Worm (Caenorhabditis elegans) whole organism, L4 larva: Measurements from ENCODE around the gene F46E10.2.

Experiments used
- F44E2.7 ChIP-seq: fragments of 200-800 bp; sonication (Bioruptor generic); IDR thresholded peaks from 2 replicates; pipeline ENCODE4 v2.1.2; 2022; ENCODE audit warnings: missing genetic modification characterization, missing compliant biosample characterization
- Y5F2A.4 ChIP-seq: fragments of 200-800 bp; sonication (Bioruptor generic); optimal IDR thresholded peaks from 2 replicates; lab custom pipeline; 2018; ENCODE audit warnings: mild to moderate bottlenecking, missing genetic modification characterization, missing compliant biosample characterization
- Y75B8A.6 ChIP-seq: fragments of 200-800 bp; sonication (Bioruptor generic); IDR thresholded peaks from 2 replicates; pipeline ENCODE4 v1.3.6; 2022; ENCODE audit warnings: missing genetic modification reagents, missing genetic modification characterization, missing compliant biosample characterization
- ZK546.5 ChIP-seq, 2 experiments: sonication (generic microtip); optimal IDR thresholded peaks; 2 replicates each; lab custom pipeline; 2017; ENCODE audit warnings: missing biosample characterization in 2 of 2, missing genetic modification characterization in 2 of 2
- aha-1 ChIP-seq: fragments of 150-350 bp; peaks from one replicate; lab custom pipeline; 2014; ENCODE audit warnings: missing biosample characterization, missing genetic modification characterization
- ceh-62 ChIP-seq: sonication (generic microtip); optimal IDR thresholded peaks from 2 replicates; lab custom pipeline; 2017; ENCODE audit warnings: missing biosample characterization, missing genetic modification characterization
- ceh-82 ChIP-seq: sonication (generic microtip); optimal IDR thresholded peaks from 2 replicates; lab custom pipeline; 2017; ENCODE audit warnings: missing biosample characterization, missing genetic modification characterization
- daf-8 ChIP-seq: fragments of 200-800 bp; sonication (Bioruptor generic); IDR thresholded peaks from 2 replicates; pipeline ENCODE4 v1.3.6; 2022; ENCODE audit warnings: missing genetic modification characterization, missing compliant biosample characterization
- dmd-6 ChIP-seq: fragments of 200-800 bp; sonication (Bioruptor generic); IDR thresholded peaks from 2 replicates; pipeline ENCODE4 v1.3.6; 2022; ENCODE audit warnings: missing genetic modification reagents, missing genetic modification characterization, missing compliant biosample characterization
- dpl-1 ChIP-seq: fragments of 150-350 bp; optimal IDR thresholded peaks from 2 replicates; lab custom pipeline; 2014; ENCODE audit warnings: missing biosample characterization, missing genetic modification reagents, missing genetic modification characterization
- duxl-1 ChIP-seq: sonication (generic microtip); optimal IDR thresholded peaks from 2 replicates; lab custom pipeline; 2016; ENCODE audit warnings: mild to moderate bottlenecking, missing genetic modification characterization, moderate library complexity, missing compliant biosample characterization; ENCODE audit not compliant: poor library complexity
- dve-1 ChIP-seq: sonication (generic microtip); optimal IDR thresholded peaks from 2 replicates; lab custom pipeline; 2017; ENCODE audit warnings: antibody characterized with exemption, mild to moderate bottlenecking, missing genetic modification characterization, missing compliant biosample characterization; ENCODE audit not compliant: insufficient read depth
- egl-27 ChIP-seq: sonication (generic microtip); optimal IDR thresholded peaks from 3 replicates; lab custom pipeline; 2017; ENCODE audit warnings: missing biosample characterization, missing genetic modification reagents, missing genetic modification characterization
- egl-43 ChIP-seq: fragments of 200-800 bp; sonication (Bioruptor generic); IDR thresholded peaks from 2 replicates; pipeline ENCODE4 v1.3.6; 2022; ENCODE audit warnings: missing genetic modification reagents, missing genetic modification characterization, missing compliant biosample characterization
- fkh-10 ChIP-seq: fragments of 150-350 bp; optimal IDR thresholded peaks from 2 replicates; lab custom pipeline; 2014; ENCODE audit warnings: missing biosample characterization, missing genetic modification reagents, missing genetic modification characterization
- hmg-1.1 ChIP-seq: fragments of 200-800 bp; sonication (Bioruptor generic); IDR thresholded peaks from 2 replicates; pipeline ENCODE4 v1.3.6; 2022; ENCODE audit warnings: missing genetic modification reagents, missing genetic modification characterization, missing compliant biosample characterization
- jun-1 ChIP-seq: fragments of 150-350 bp; optimal IDR thresholded peaks from 2 replicates; lab custom pipeline; 2014; ENCODE audit warnings: missing biosample characterization, missing genetic modification reagents, missing genetic modification characterization
- lin-15B ChIP-seq: fragments of 150-350 bp; sonication (generic microtip); optimal IDR thresholded peaks from 3 replicates; lab custom pipeline; 2014; ENCODE audit warnings: missing biosample characterization, missing genetic modification characterization
- lin-29 ChIP-seq: fragments of 200-800 bp; sonication (Bioruptor generic); IDR thresholded peaks from 2 replicates; pipeline ENCODE4 v1.3.6; 2022; ENCODE audit warnings: missing genetic modification reagents, missing genetic modification characterization, missing compliant biosample characterization
- lsy-2 ChIP-seq, 2 experiments: fragments of 150-350 bp in 1 of 2; sonication (generic microtip) in 1 of 2; optimal IDR thresholded peaks; 2 replicates each; lab custom pipeline; 2014 to 2017; ENCODE audit warnings: missing biosample characterization in 2 of 2, missing genetic modification characterization in 2 of 2
- madf-5 ChIP-seq, 2 experiments: fragments of 200-800 bp; sonication (Bioruptor generic); IDR thresholded peaks; 2 replicates each; pipeline ENCODE4 v1.3.6; 2022; ENCODE audit warnings: missing compliant biosample characterization in 2 of 2, missing genetic modification characterization in 2 of 2
- madf-9 ChIP-seq: fragments of 200-800 bp; sonication (Bioruptor generic); conservative IDR thresholded peaks from 2 replicates; pipeline ENCODE4 v1.3.6; 2022; ENCODE audit warnings: missing genetic modification reagents, missing genetic modification characterization, missing compliant biosample characterization
- mdl-1 ChIP-seq, 2 experiments: fragments of 150-350 bp in 1 of 2; sonication (generic microtip) in 1 of 2; optimal IDR thresholded peaks; 2 replicates each; lab custom pipeline; 2014 to 2017; ENCODE audit warnings: missing biosample characterization in 2 of 2, missing genetic modification characterization in 2 of 2
- nhr-102 ChIP-seq: sonication (generic microtip); optimal IDR thresholded peaks from 2 replicates; lab custom pipeline; 2016; ENCODE audit warnings: mild to moderate bottlenecking, missing genetic modification characterization, moderate library complexity, missing compliant biosample characterization
- nhr-11 ChIP-seq: fragments of 150-350 bp; optimal IDR thresholded peaks from 2 replicates; lab custom pipeline; 2014; ENCODE audit warnings: missing biosample characterization, missing genetic modification characterization
- nhr-111 ChIP-seq: fragments of 200-800 bp; sonication (Bioruptor generic); optimal IDR thresholded peaks from 2 replicates; lab custom pipeline; 2018; ENCODE audit warnings: mild to moderate bottlenecking, missing genetic modification characterization, missing compliant biosample characterization
- nhr-25 ChIP-seq: sonication (generic microtip); optimal IDR thresholded peaks from 2 replicates; lab custom pipeline; 2017; ENCODE audit warnings: missing genetic modification characterization, mild to moderate bottlenecking, missing compliant biosample characterization, antibody characterized with exemption, moderate library complexity, borderline replicate concordance; ENCODE audit not compliant: insufficient read depth
- nhr-42 ChIP-seq: fragments of 200-800 bp; sonication (Bioruptor generic); IDR thresholded peaks from 2 replicates; pipeline ENCODE4 v1.3.6; 2022; ENCODE audit warnings: missing genetic modification characterization, missing compliant biosample characterization
- pha-4 ChIP-seq, 2 experiments: fragments of 150-350 bp in 1 of 2; fragments of 200-800 bp in 1 of 2; sonication (Bioruptor generic) in 1 of 2; IDR thresholded peaks in 1 of 2; optimal IDR thresholded peaks in 1 of 2; 2 replicates each; pipeline versions ENCODE4 v1.3.6 to Lab custom; 2014 to 2022; ENCODE audit warnings: missing genetic modification characterization in 2 of 2, missing genetic modification reagents in 2 of 2, missing biosample characterization in 1 of 2, missing compliant biosample characterization in 1 of 2
- php-3 ChIP-seq: fragments of 200-800 bp; sonication (Bioruptor generic); IDR thresholded peaks from 2 replicates; pipeline ENCODE4 v1.3.6; 2022; ENCODE audit warnings: missing genetic modification reagents, missing genetic modification characterization, missing compliant biosample characterization
- rbr-2 ChIP-seq: sonication (generic microtip); optimal IDR thresholded peaks from 2 replicates; lab custom pipeline; 2016; ENCODE audit warnings: missing genotype, missing genetic modification characterization, missing compliant biosample characterization
- sdz-12 ChIP-seq: fragments of 200-800 bp; sonication (Bioruptor generic); optimal IDR thresholded peaks from 2 replicates; lab custom pipeline; 2018; ENCODE audit warnings: mild to moderate bottlenecking, missing genetic modification characterization, missing compliant biosample characterization
- set-16 ChIP-seq: fragments of 200-800 bp; sonication (Bioruptor generic); IDR thresholded peaks from 2 replicates; pipeline ENCODE4 v1.3.6; 2022; ENCODE audit warnings: missing genetic modification reagents, missing genetic modification characterization, missing compliant biosample characterization
- snpc-1.2 ChIP-seq: fragments of 200-800 bp; sonication (Bioruptor generic); IDR thresholded peaks from 2 replicates; pipeline ENCODE4 v1.3.6; 2022; ENCODE audit warnings: missing genetic modification reagents, missing genetic modification characterization, missing compliant biosample characterization
- spr-1 ChIP-seq: sonication (generic microtip); optimal IDR thresholded peaks from 2 replicates; lab custom pipeline; 2016; ENCODE audit warnings: mild to moderate bottlenecking, missing genetic modification characterization, missing compliant biosample characterization
- unc-62 ChIP-seq, 3 experiments: fragments of 150-350 bp in 1 of 3; sonication (generic microtip); optimal IDR thresholded peaks in 2 of 3; peaks in 1 of 3; 1 replicate in 1 of 3; 2 replicates in 2 of 3; lab custom pipeline; 2014 to 2017; ENCODE audit warnings: missing biosample characterization in 3 of 3, missing genetic modification characterization in 3 of 3, missing genetic modification reagents in 3 of 3, missing genotype in 1 of 3
- vab-7 ChIP-seq: fragments of 200-800 bp; sonication (Bioruptor generic); IDR thresholded peaks from 2 replicates; pipeline ENCODE4 v1.3.6; 2022; ENCODE audit warnings: missing genetic modification reagents, missing genetic modification characterization, missing compliant biosample characterization
- zip-11 ChIP-seq: fragments of 200-800 bp; sonication (Bioruptor generic); IDR thresholded peaks from 2 replicates; pipeline ENCODE4 v1.3.6; 2022; ENCODE audit warnings: missing genetic modification characterization, missing compliant biosample characterization
- zip-2 ChIP-seq: fragments of 150-350 bp; optimal IDR thresholded peaks from 2 replicates; lab custom pipeline; 2014; ENCODE audit warnings: missing biosample characterization, missing genetic modification characterization

Gene F46E10.2

ce11 chrV:6517305-6518224 lies 2.7 kb upstream of the F46E10.2 start (continued):
- no peak for TF ChIP-seq nhr-111 (GFP tag; lab: Kevin White, UChicago)
- TF ChIP-seq dmd-6 (GFP tag; lab: Robert Waterston, UW), result peak; percentile 40
- TF ChIP-seq sdz-12 (GFP tag; lab: Kevin White, UChicago), result no peak
- TF ChIP-seq egl-43 (GFP tag; lab: Robert Waterston, UW), result no peak
- TF ChIP-seq zip-2 (tag; lab: Kevin White, UChicago), result no peak
- no peak for TF ChIP-seq egl-27 (tag; lab: Kevin White, UChicago)
- no peak for TF ChIP-seq ZK546.5 (tag; optimal IDR thresholded peaks at IDR 0.05; lab: Kevin White, UChicago)
- peak in 1 of 2 experiments; percentile 68 for TF ChIP-seq lsy-2 (tag; optimal IDR thresholded peaks at IDR 0.05; lab: Kevin White, UChicago)
- no peak for TF ChIP-seq Y75B8A.6 (GFP tag; lab: Robert Waterston, UW)
- TF ChIP-seq hmg-1.1 (GFP tag; lab: Robert Waterston, UW), result no peak
- TF ChIP-seq nhr-25 (tag; lab: Kevin White, UChicago), result peak; percentile 90
- no peak for TF ChIP-seq madf-9 (GFP tag; lab: Robert Waterston, UW)
- no peak for TF ChIP-seq madf-5 (GFP tag; IDR thresholded peaks at IDR 0.05; lab: Robert Waterston, UW)
- TF ChIP-seq jun-1 (tag; lab: Kevin White, UChicago), result no peak
- no peak for TF ChIP-seq vab-7 (GFP tag; lab: Robert Waterston, UW)
- no peak for TF ChIP-seq F44E2.7 (GFP tag; lab: Robert Waterston, UW)
- TF ChIP-seq dpl-1 (GFP tag; lab: Kevin White, UChicago), result no peak
- no peak for TF ChIP-seq ceh-62 (tag; lab: Kevin White, UChicago)
- no peak for TF ChIP-seq pha-4 (GFP tag; IDR thresholded peaks at IDR 0.05; lab: Robert Waterston, UW)
- no peak for TF ChIP-seq pha-4 (tag; optimal IDR thresholded peaks at IDR 0.05; lab: Kevin White, UChicago)
- TF ChIP-seq nhr-11 (tag; lab: Kevin White, UChicago), result no peak
- TF ChIP-seq nhr-42 (GFP tag; lab: Robert Waterston, UW), result no peak
- no peak for TF ChIP-seq rbr-2
- TF ChIP-seq duxl-1 (tag; lab: Kevin White, UChicago), result no peak
- TF ChIP-seq php-3 (GFP tag; lab: Robert Waterston, UW), result 0 out of 2 replicates have a peak, but pooled peaks have one; percentile 18
- TF ChIP-seq daf-8, result no peak
- TF ChIP-seq set-16 (GFP tag; lab: Robert Waterston, UW), result no peak
- peak; percentile 99 for TF ChIP-seq aha-1 (tag; lab: Kevin White, UChicago)
- TF ChIP-seq spr-1, result no peak
- no peak for TF ChIP-seq snpc-1.2 (GFP tag; lab: Robert Waterston, UW)
- TF ChIP-seq zip-11 (GFP tag; lab: Robert Waterston, UW), result no peak
- TF ChIP-seq lin-29 (GFP tag; lab: Robert Waterston, UW), result no peak
- TF ChIP-seq, all 104 proteins: peak for 22

- TF ChIP-seq unc-62 (GFP tag; optimal IDR thresholded peaks at IDR 0.05 in 1 of 2; lab: Kevin White, UChicago), result no peak
- TF ChIP-seq unc-62 (tag; optimal IDR thresholded peaks at IDR 0.05; lab: Kevin White, UChicago), result no peak
- no peak for TF ChIP-seq ceh-82 (tag; lab: Kevin White, UChicago)
- TF ChIP-seq rbr-2, result no peak
- no peak for TF ChIP-seq Y5F2A.4 (GFP tag; lab: Kevin White, UChicago)
- no peak for TF ChIP-seq mdl-1 (tag; optimal IDR thresholded peaks at IDR 0.05; lab: Kevin White, UChicago)
- TF ChIP-seq lin-15B (tag; lab: Kevin White, UChicago), result no peak
- TF ChIP-seq nhr-102 (tag; lab: Kevin White, UChicago), result no peak
- TF ChIP-seq fkh-10, result no peak
- TF ChIP-seq dve-1, result no peak
Measured at ce11 chrV:6518225-6518396, 2.1 kb upstream of the F46E10.2 start, which contains the start of gene F46E10.3. Gene F46E10.3, plus strand, starts transcription at chrV:6518297.
